Fruit fly (Drosophila melanogaster): Measurements from ENCODE around the gene cnc.
A peak's percentile ranks its signal among the peaks of the same experiment; 100 is the strongest.

The cnc gene

dm6 chr3R:23221680-23222148, 4.8 kb downstream of the cnc start:
- TF ChIP-seq usp (GFP tag; optimal IDR thresholded peaks at IDR 0.05) (no peak), EcR (GFP tag; optimal IDR thresholded peaks at IDR 0.05) (no peak), CG8478 (optimal IDR thresholded peaks at IDR 0.05) (no peak), pan (optimal IDR thresholded peaks at IDR 0.05) (no peak), Dll (optimal IDR thresholded peaks at IDR 0.05) (no peak), psq (optimal IDR thresholded peaks at IDR 0.05) (no peak)

- no peak for TF ChIP-seq pan (optimal IDR thresholded peaks at IDR 0.05)
- no peak for TF ChIP-seq CG8478 (optimal IDR thresholded peaks at IDR 0.05)
- TF ChIP-seq usp (GFP tag; optimal IDR thresholded peaks at IDR 0.05) = no peak
- TF ChIP-seq psq (optimal IDR thresholded peaks at IDR 0.05) = no peak
- TF ChIP-seq Dll (optimal IDR thresholded peaks at IDR 0.05) = no peak
- no peak for TF ChIP-seq EcR (GFP tag; optimal IDR thresholded peaks at IDR 0.05)
Measured at dm6 chr3R:23221003-23221679, 5.4 kb downstream of the cnc start.

dm6 chr3R:23220239-23221002, 6.1 kb downstream of the cnc start:
- TF ChIP-seq EcR (GFP tag; optimal IDR thresholded peaks at IDR 0.05) (peak; percentile 74 to 77), pan (optimal IDR thresholded peaks at IDR 0.05) (no peak), usp (GFP tag; optimal IDR thresholded peaks at IDR 0.05) (no peak), CG8478 (optimal IDR thresholded peaks at IDR 0.05) (no peak), Dll (optimal IDR thresholded peaks at IDR 0.05) (no peak)

DNA sequence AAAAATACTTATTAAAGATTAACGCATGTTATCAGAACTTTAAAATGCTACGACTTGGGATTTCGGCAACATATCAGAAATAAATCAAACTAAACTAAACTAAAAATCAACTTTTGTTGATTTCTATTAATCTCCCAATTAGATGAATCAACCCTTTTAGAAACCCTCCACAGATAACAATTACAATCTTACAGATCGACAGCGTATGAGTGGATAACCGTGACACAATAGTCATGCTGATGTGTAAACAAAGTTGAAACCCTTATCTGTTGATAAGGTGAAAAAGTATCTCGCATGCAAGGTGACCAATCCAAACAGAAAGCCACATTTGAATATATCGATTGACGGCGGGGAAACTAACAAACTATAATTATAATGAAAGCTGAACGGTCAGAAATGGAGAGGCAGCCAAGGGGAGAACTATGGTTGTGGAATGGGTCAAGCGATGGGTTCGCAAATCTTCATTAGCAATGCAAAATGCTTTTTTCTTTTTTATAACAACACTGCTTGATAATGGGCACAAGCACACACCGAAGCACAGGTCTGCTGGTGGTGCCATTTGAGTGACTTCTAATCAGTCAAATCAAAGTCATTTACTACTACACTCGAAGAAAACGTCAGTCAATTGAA, 9.3 kb downstream of the cnc start:
- TF ChIP-seq pan (optimal IDR thresholded peaks at IDR 0.05) = no peak
- TF ChIP-seq EcR (GFP tag; optimal IDR thresholded peaks at IDR 0.05) = no peak
- TF ChIP-seq usp (GFP tag; optimal IDR thresholded peaks at IDR 0.05) = no peak
- no peak for TF ChIP-seq CG8478 (optimal IDR thresholded peaks at IDR 0.05)
- TF ChIP-seq psq (optimal IDR thresholded peaks at IDR 0.05) = no peak
- no peak for TF ChIP-seq Dll (optimal IDR thresholded peaks at IDR 0.05)

DNA sequence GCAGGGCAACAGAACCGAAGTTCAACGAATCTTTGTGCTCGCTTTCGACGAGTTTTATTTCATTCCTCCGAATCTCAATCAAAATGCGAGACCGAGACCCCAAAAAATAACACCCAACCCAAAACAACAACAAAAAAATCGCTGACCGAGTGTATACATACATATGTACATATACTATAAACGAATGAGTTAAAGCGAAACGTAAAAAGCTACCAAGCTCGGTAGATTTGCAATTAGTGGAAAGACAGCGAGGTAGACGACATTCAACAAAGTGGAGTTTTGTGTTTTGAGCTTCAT, 11.1 kb downstream of the cnc start:
- TF ChIP-seq psq (optimal IDR thresholded peaks at IDR 0.05) = no peak
- TF ChIP-seq Dll (optimal IDR thresholded peaks at IDR 0.05) = no peak
- TF ChIP-seq usp (GFP tag; optimal IDR thresholded peaks at IDR 0.05) = no peak
- no peak for TF ChIP-seq EcR (GFP tag; optimal IDR thresholded peaks at IDR 0.05)
- TF ChIP-seq CG8478 (optimal IDR thresholded peaks at IDR 0.05) = no peak
- TF ChIP-seq pan (optimal IDR thresholded peaks at IDR 0.05) = no peak

dm6 chr3R:23214603-23215433, 11.7 kb downstream of the cnc start:
- no peak for TF ChIP-seq usp (GFP tag; optimal IDR thresholded peaks at IDR 0.05)
- no peak for TF ChIP-seq pan (optimal IDR thresholded peaks at IDR 0.05)
- no peak for TF ChIP-seq Dll (optimal IDR thresholded peaks at IDR 0.05)
- TF ChIP-seq psq (optimal IDR thresholded peaks at IDR 0.05) = no peak
- TF ChIP-seq CG8478 (optimal IDR thresholded peaks at IDR 0.05) = no peak
- TF ChIP-seq EcR (GFP tag; optimal IDR thresholded peaks at IDR 0.05) = no peak

dm6 chr3R:23212764-23213163, 13.7 kb downstream of the cnc start:
- no peak for TF ChIP-seq usp (GFP tag; optimal IDR thresholded peaks at IDR 0.05)

dm6 chr3R:23211745-23212254, 14.7 kb downstream of the cnc start:
- no peak for TF ChIP-seq usp (GFP tag; optimal IDR thresholded peaks at IDR 0.05)
- TF ChIP-seq pan (optimal IDR thresholded peaks at IDR 0.05) = no peak
- TF ChIP-seq CG8478 (optimal IDR thresholded peaks at IDR 0.05) = no peak
- no peak for TF ChIP-seq psq (optimal IDR thresholded peaks at IDR 0.05)
- no peak for TF ChIP-seq EcR (GFP tag; optimal IDR thresholded peaks at IDR 0.05)
- TF ChIP-seq Dll (optimal IDR thresholded peaks at IDR 0.05) = no peak

- TF ChIP-seq EcR (GFP tag; optimal IDR thresholded peaks at IDR 0.05) = no peak
- no peak for TF ChIP-seq psq (optimal IDR thresholded peaks at IDR 0.05)
- TF ChIP-seq CG8478 (optimal IDR thresholded peaks at IDR 0.05) = no peak
- TF ChIP-seq usp (GFP tag; optimal IDR thresholded peaks at IDR 0.05) = no peak
- TF ChIP-seq pan (optimal IDR thresholded peaks at IDR 0.05) = no peak
- no peak for TF ChIP-seq Dll (optimal IDR thresholded peaks at IDR 0.05)
Measured at dm6 chr3R:23210243-23211215, 16.0 kb downstream of the cnc start.

dm6 chr3R:23207254-23207653, 19.3 kb downstream of the cnc start:
- TF ChIP-seq EcR (GFP tag; optimal IDR thresholded peaks at IDR 0.05) = no peak
- no peak for TF ChIP-seq usp (GFP tag; optimal IDR thresholded peaks at IDR 0.05)
- TF ChIP-seq pan (optimal IDR thresholded peaks at IDR 0.05) = no peak
- TF ChIP-seq CG8478 (optimal IDR thresholded peaks at IDR 0.05) = no peak
- TF ChIP-seq Dll (optimal IDR thresholded peaks at IDR 0.05) = no peak
- no peak for TF ChIP-seq psq (optimal IDR thresholded peaks at IDR 0.05)

Measured in whole organism.